Worm (Caenorhabditis elegans) whole organism, L4 larva: ENCODE measurements around the gene msra-1.

Source experiments
- F26F4.8 ChIP-seq: fragments of 200-800 bp; sonication (Bioruptor generic); conservative IDR thresholded peaks from 2 replicates; pipeline ENCODE4 v1.3.6; 2022; ENCODE audit warnings: missing genetic modification characterization, missing compliant biosample characterization
- F44E2.7 ChIP-seq: fragments of 200-800 bp; sonication (Bioruptor generic); IDR thresholded peaks from 2 replicates; pipeline ENCODE4 v2.1.2; 2022; ENCODE audit warnings: missing genetic modification characterization, missing compliant biosample characterization
- F49E8.2 ChIP-seq: sonication (generic microtip); optimal IDR thresholded peaks from 2 replicates; lab custom pipeline; 2016; ENCODE audit warnings: missing compliant biosample characterization, mild to moderate bottlenecking, missing genetic modification characterization, borderline replicate concordance
- Y48G9A.11 ChIP-seq: fragments of 200-800 bp; sonication (Bioruptor generic); IDR thresholded peaks from 2 replicates; pipeline ENCODE4 v1.3.6; 2022; ENCODE audit warnings: missing genetic modification reagents, missing genetic modification characterization, missing compliant biosample characterization
- Y75B8A.6 ChIP-seq: fragments of 200-800 bp; sonication (Bioruptor generic); IDR thresholded peaks from 2 replicates; pipeline ENCODE4 v1.3.6; 2022; ENCODE audit warnings: missing genetic modification reagents, missing genetic modification characterization, missing compliant biosample characterization
- aha-1 ChIP-seq: fragments of 150-350 bp; peaks from one replicate; lab custom pipeline; 2014; ENCODE audit warnings: missing biosample characterization, missing genetic modification characterization
- ceh-28 ChIP-seq: fragments of 150-350 bp; optimal IDR thresholded peaks from 2 replicates; lab custom pipeline; 2014; ENCODE audit warnings: missing biosample characterization, missing genetic modification reagents, missing genetic modification characterization
- cey-2 ChIP-seq: sonication (generic microtip); optimal IDR thresholded peaks from 3 replicates; lab custom pipeline; 2017; ENCODE audit warnings: missing genetic modification characterization, mild to moderate bottlenecking, missing compliant biosample characterization, antibody characterized with exemption, borderline replicate concordance; ENCODE audit not compliant: insufficient read depth
- ctbp-1 ChIP-seq: fragments of 200-800 bp; sonication (Bioruptor generic); IDR thresholded peaks from 2 replicates; pipeline ENCODE4 v1.3.6; 2022; ENCODE audit warnings: missing genetic modification reagents, missing genetic modification characterization, missing compliant biosample characterization
- daf-16 ChIP-seq, 3 experiments: sonication (generic microtip); optimal IDR thresholded peaks; 2 replicates each; lab custom pipeline; 2016 to 2017; ENCODE audit warnings: missing genetic modification characterization in 3 of 3, missing genetic modification reagents in 3 of 3, mild to moderate bottlenecking in 2 of 3, missing compliant biosample characterization in 2 of 3, missing biosample characterization in 1 of 3, moderate library complexity in 1 of 3
- daf-8 ChIP-seq: fragments of 200-800 bp; sonication (Bioruptor generic); IDR thresholded peaks from 2 replicates; pipeline ENCODE4 v1.3.6; 2022; ENCODE audit warnings: missing genetic modification characterization, missing compliant biosample characterization
- dmd-6 ChIP-seq: fragments of 200-800 bp; sonication (Bioruptor generic); IDR thresholded peaks from 2 replicates; pipeline ENCODE4 v1.3.6; 2022; ENCODE audit warnings: missing genetic modification reagents, missing genetic modification characterization, missing compliant biosample characterization
- dmd-8 ChIP-seq: fragments of 200-800 bp; sonication (Bioruptor generic); IDR thresholded peaks from 2 replicates; pipeline ENCODE4 v1.3.6; 2022; ENCODE audit warnings: missing genetic modification characterization, missing compliant biosample characterization
- dve-1 ChIP-seq: sonication (generic microtip); optimal IDR thresholded peaks from 2 replicates; lab custom pipeline; 2017; ENCODE audit warnings: antibody characterized with exemption, mild to moderate bottlenecking, missing genetic modification characterization, missing compliant biosample characterization; ENCODE audit not compliant: insufficient read depth
- egl-27 ChIP-seq: sonication (generic microtip); optimal IDR thresholded peaks from 3 replicates; lab custom pipeline; 2017; ENCODE audit warnings: missing biosample characterization, missing genetic modification reagents, missing genetic modification characterization
- egl-43 ChIP-seq: fragments of 200-800 bp; sonication (Bioruptor generic); IDR thresholded peaks from 2 replicates; pipeline ENCODE4 v1.3.6; 2022; ENCODE audit warnings: missing genetic modification reagents, missing genetic modification characterization, missing compliant biosample characterization
- gei-8 ChIP-seq: fragments of 200-800 bp; sonication (Bioruptor generic); optimal IDR thresholded peaks from 2 replicates; lab custom pipeline; 2018; ENCODE audit warnings: mild to moderate bottlenecking, missing genetic modification characterization, missing compliant biosample characterization
- hif-1 ChIP-seq, 2 experiments: sonication (generic microtip); optimal IDR thresholded peaks; 2 replicates each; lab custom pipeline; 2016 to 2017; ENCODE audit warnings: missing compliant biosample characterization in 2 of 2, missing genetic modification characterization in 2 of 2, missing genetic modification reagents in 2 of 2, missing genotype in 2 of 2, mild to moderate bottlenecking in 1 of 2
- hlh-11 ChIP-seq: fragments of 200-800 bp; sonication (Bioruptor generic); optimal IDR thresholded peaks from 2 replicates; lab custom pipeline; 2018; ENCODE audit warnings: mild to moderate bottlenecking, missing genetic modification characterization, missing compliant biosample characterization
- lim-7 ChIP-seq: fragments of 200-800 bp; sonication (Bioruptor generic); IDR thresholded peaks from 2 replicates; pipeline ENCODE4 v1.3.6; 2022; ENCODE audit warnings: missing genetic modification characterization, missing compliant biosample characterization
- lin-1 ChIP-seq: fragments of 200-800 bp; sonication (Bioruptor generic); IDR thresholded peaks from 2 replicates; pipeline ENCODE4 v1.3.6; 2022; ENCODE audit warnings: missing genetic modification reagents, missing genetic modification characterization, missing compliant biosample characterization
- lin-13 ChIP-seq: fragments of 150-350 bp; optimal IDR thresholded peaks from 2 replicates; lab custom pipeline; 2014; ENCODE audit warnings: missing biosample characterization, missing genetic modification reagents, missing genetic modification characterization
- lin-38 ChIP-seq: fragments of 200-800 bp; sonication (Bioruptor generic); IDR thresholded peaks from 2 replicates; pipeline ENCODE4 v1.3.6; 2022; ENCODE audit warnings: missing genetic modification reagents, missing genetic modification characterization, missing compliant biosample characterization
- lin-39 ChIP-seq: fragments of 150-350 bp; optimal IDR thresholded peaks from 2 replicates; lab custom pipeline; 2014; ENCODE audit warnings: missing biosample characterization, missing genetic modification reagents, missing genetic modification characterization
- lir-3 ChIP-seq: sonication (generic microtip); optimal IDR thresholded peaks from 2 replicates; lab custom pipeline; 2016; ENCODE audit warnings: mild to moderate bottlenecking, missing genetic modification characterization, missing compliant biosample characterization
- lsy-2 ChIP-seq, 2 experiments: fragments of 150-350 bp in 1 of 2; sonication (generic microtip) in 1 of 2; optimal IDR thresholded peaks; 2 replicates each; lab custom pipeline; 2014 to 2017; ENCODE audit warnings: missing biosample characterization in 2 of 2, missing genetic modification characterization in 2 of 2
- mdl-1 ChIP-seq, 2 experiments: fragments of 150-350 bp in 1 of 2; sonication (generic microtip) in 1 of 2; optimal IDR thresholded peaks; 2 replicates each; lab custom pipeline; 2014 to 2017; ENCODE audit warnings: missing biosample characterization in 2 of 2, missing genetic modification characterization in 2 of 2
- mdt-29 ChIP-seq: fragments of 200-800 bp; sonication (Bioruptor generic); IDR thresholded peaks from 2 replicates; pipeline ENCODE4 v1.3.6; 2022; ENCODE audit warnings: missing genetic modification reagents, missing genetic modification characterization, missing compliant biosample characterization
- mep-1 ChIP-seq: fragments of 150-350 bp; sonication (generic microtip); optimal IDR thresholded peaks from 3 replicates; lab custom pipeline; 2014; ENCODE audit warnings: missing biosample characterization, missing genetic modification characterization
- mes-2 ChIP-seq: sonication (generic microtip); optimal IDR thresholded peaks from 2 replicates; lab custom pipeline; 2016; ENCODE audit warnings: missing genotype, mild to moderate bottlenecking, missing genetic modification characterization, missing compliant biosample characterization; ENCODE audit not compliant: poor library complexity, severe bottlenecking
- mxl-3 ChIP-seq: fragments of 200-800 bp; sonication (Bioruptor generic); optimal IDR thresholded peaks from 2 replicates; lab custom pipeline; 2018; ENCODE audit warnings: mild to moderate bottlenecking, missing genetic modification characterization, missing compliant biosample characterization
- nhr-10 ChIP-seq: fragments of 150-350 bp; optimal IDR thresholded peaks from 2 replicates; lab custom pipeline; 2014; ENCODE audit warnings: missing biosample characterization, missing genetic modification characterization
- nhr-25 ChIP-seq: sonication (generic microtip); optimal IDR thresholded peaks from 2 replicates; lab custom pipeline; 2017; ENCODE audit warnings: missing genetic modification characterization, mild to moderate bottlenecking, missing compliant biosample characterization, antibody characterized with exemption, moderate library complexity, borderline replicate concordance; ENCODE audit not compliant: insufficient read depth
- nhr-28 ChIP-seq: fragments of 150-350 bp; optimal IDR thresholded peaks from 2 replicates; lab custom pipeline; 2014; ENCODE audit warnings: missing biosample characterization, missing genetic modification characterization
- nhr-48 ChIP-seq: sonication (generic microtip); optimal IDR thresholded peaks from 2 replicates; lab custom pipeline; 2016; ENCODE audit warnings: mild to moderate bottlenecking, missing genetic modification characterization, missing compliant biosample characterization
- php-3 ChIP-seq: fragments of 200-800 bp; sonication (Bioruptor generic); IDR thresholded peaks from 2 replicates; pipeline ENCODE4 v1.3.6; 2022; ENCODE audit warnings: missing genetic modification reagents, missing genetic modification characterization, missing compliant biosample characterization
- snpc-1.2 ChIP-seq: fragments of 200-800 bp; sonication (Bioruptor generic); IDR thresholded peaks from 2 replicates; pipeline ENCODE4 v1.3.6; 2022; ENCODE audit warnings: missing genetic modification reagents, missing genetic modification characterization, missing compliant biosample characterization
- spr-3 ChIP-seq: fragments of 200-800 bp; sonication (Bioruptor generic); optimal IDR thresholded peaks from 2 replicates; lab custom pipeline; 2018; ENCODE audit warnings: mild to moderate bottlenecking, missing genetic modification characterization, missing compliant biosample characterization
- unc-130 ChIP-seq: sonication (generic microtip); optimal IDR thresholded peaks from 2 replicates; lab custom pipeline; 2016; ENCODE audit warnings: missing genetic modification reagents, missing genetic modification characterization, missing compliant biosample characterization
- unc-62 ChIP-seq, 3 experiments: fragments of 150-350 bp in 1 of 3; sonication (generic microtip); optimal IDR thresholded peaks in 2 of 3; peaks in 1 of 3; 1 replicate in 1 of 3; 2 replicates in 2 of 3; lab custom pipeline; 2014 to 2017; ENCODE audit warnings: missing biosample characterization in 3 of 3, missing genetic modification characterization in 3 of 3, missing genetic modification reagents in 3 of 3, missing genotype in 1 of 3

Gene msra-1

DNA sequence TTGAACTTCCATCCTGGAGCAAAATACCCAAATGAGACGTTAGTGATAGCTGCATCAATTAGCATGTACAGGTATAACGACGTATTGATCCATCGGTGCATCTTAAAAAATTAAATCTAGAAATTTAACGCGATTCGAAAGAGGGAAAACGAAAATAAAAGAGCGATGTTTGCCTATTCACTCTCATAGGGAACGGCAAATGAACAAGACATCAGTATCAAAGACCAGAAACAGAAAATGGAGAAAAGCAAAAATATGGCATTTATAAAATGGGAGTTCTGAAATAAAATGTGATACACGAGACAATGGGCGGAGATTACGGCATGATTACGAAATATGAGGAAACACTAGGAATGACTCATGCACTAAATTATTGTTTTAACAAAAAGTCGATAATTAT is 7.5 kb downstream of the msra-1 start, which contains the start of gene haf-2:
TSS of gene haf-2 (minus strand) at position 101 of the 400 bp plus-strand sequence.
- TF ChIP-seq hif-1 (tag; optimal IDR thresholded peaks at IDR 0.05; lab: Kevin White, UChicago): no peak
- TF ChIP-seq nhr-25 (tag; lab: Kevin White, UChicago): no peak
- no peak for TF ChIP-seq Y75B8A.6
- no peak for TF ChIP-seq mxl-3
- TF ChIP-seq unc-62 (GFP tag; optimal IDR thresholded peaks at IDR 0.05 in 1 of 2; lab: Kevin White, UChicago): peak in 1 of 2 experiments; percentile 51
- no peak for TF ChIP-seq unc-62 (tag; optimal IDR thresholded peaks at IDR 0.05; lab: Kevin White, UChicago)
- no peak for TF ChIP-seq snpc-1.2 (GFP tag; lab: Robert Waterston, UW)
- TF ChIP-seq dmd-6: no peak
- TF ChIP-seq, all 104 proteins: peak for 1

DNA sequence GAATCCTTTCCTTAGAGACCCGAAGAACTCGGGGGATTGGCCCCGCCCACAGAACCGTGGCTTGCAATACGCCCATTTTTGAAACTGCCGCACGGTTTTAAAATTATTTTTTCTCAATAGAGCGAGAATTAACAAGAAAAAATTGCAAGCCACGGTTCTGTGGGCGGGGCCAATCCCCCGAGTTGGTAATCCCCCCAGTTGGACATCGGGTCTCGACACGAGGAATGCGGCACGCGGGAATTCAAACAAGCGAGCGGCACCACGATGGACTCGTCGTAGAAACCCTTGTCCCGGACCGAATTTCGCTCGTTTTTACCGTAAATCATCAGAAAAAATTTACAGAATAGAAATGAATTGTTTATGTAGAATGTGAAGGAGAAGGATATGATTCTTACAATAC is 10.8 kb downstream of the msra-1 start:
- no peak for TF ChIP-seq cey-2 (tag; lab: Kevin White, UChicago)
- no peak for TF ChIP-seq nhr-25 (tag; lab: Kevin White, UChicago)
- TF ChIP-seq lim-7 (GFP tag; lab: Robert Waterston, UW): peak; percentile 52; the same call in 1 of the 2 replicates
- no peak for TF ChIP-seq spr-3
- peak; percentile 15 for TF ChIP-seq mes-2 (tag; lab: Kevin White, UChicago)
- no peak for TF ChIP-seq mdt-29 (GFP tag; lab: Robert Waterston, UW)
- peak; percentile 55 for TF ChIP-seq unc-130 (GFP tag; lab: Kevin White, UChicago)
- peak; percentile 91 for TF ChIP-seq Y48G9A.11
- TF ChIP-seq egl-43 (GFP tag; lab: Robert Waterston, UW): peak; percentile 58; the same call in 1 of the 2 replicates
- TF ChIP-seq F49E8.2 (tag; lab: Kevin White, UChicago): peak; percentile 57
- TF ChIP-seq php-3 (GFP tag; lab: Robert Waterston, UW): 0 out of 2 replicates have a peak, but pooled peaks have one; percentile 50
- TF ChIP-seq lin-38 (GFP tag; lab: Robert Waterston, UW): peak; percentile 69
- TF ChIP-seq snpc-1.2 (GFP tag; lab: Robert Waterston, UW): peak; percentile 48; the same call in 1 of the 2 replicates
- TF ChIP-seq dmd-8: 0 out of 2 replicates have a peak, but pooled peaks have one; percentile 54
- no peak for TF ChIP-seq daf-8
- no peak for TF ChIP-seq gei-8 (GFP tag; lab: Kevin White, UChicago)

DNA sequence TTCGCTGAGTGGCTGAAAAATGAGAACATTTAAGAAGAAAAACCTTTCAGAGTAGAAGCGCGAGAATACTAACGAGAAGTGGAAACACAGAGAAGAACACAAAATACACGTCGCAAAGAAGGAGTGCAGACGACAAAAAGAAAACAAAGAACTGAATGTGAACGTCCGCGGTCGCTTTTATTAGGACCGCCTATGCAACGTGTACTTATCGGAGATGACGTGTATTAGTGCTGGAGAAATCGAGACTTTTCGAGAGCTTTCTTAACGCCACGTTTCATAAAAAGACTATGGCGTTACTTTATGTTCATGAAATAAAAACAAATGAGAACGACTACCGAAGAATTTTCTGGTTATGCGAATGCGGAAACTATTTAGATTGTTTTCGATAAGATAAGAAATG is 11.3 kb downstream of the msra-1 start, which contains the start of gene hsp-4:
TSS of gene hsp-4 (minus strand) at position 139 of the 400 bp plus-strand sequence.
- no peak for TF ChIP-seq ctbp-1 (GFP tag; lab: Robert Waterston, UW)
- no peak for TF ChIP-seq lin-39
- TF ChIP-seq mep-1: peak; percentile 25
- TF ChIP-seq lin-1 (GFP tag; lab: Robert Waterston, UW): no peak
- TF ChIP-seq lir-3 (tag; lab: Kevin White, UChicago): no peak
- peak; percentile 23 for TF ChIP-seq nhr-28 (tag; lab: Kevin White, UChicago)
- no peak for TF ChIP-seq lin-13
- no peak for TF ChIP-seq nhr-10 (tag; lab: Kevin White, UChicago)
- peak; percentile 31 for TF ChIP-seq nhr-48 (tag; lab: Kevin White, UChicago)
- peak; percentile 7 for TF ChIP-seq dve-1
- peak; percentile 41 for TF ChIP-seq hlh-11 (tag; lab: Kevin White, UChicago)
- no peak for TF ChIP-seq egl-27 (tag; lab: Kevin White, UChicago)
- TF ChIP-seq F44E2.7 (GFP tag; lab: Robert Waterston, UW): no peak
- peak; percentile 60 for TF ChIP-seq aha-1
- no peak for TF ChIP-seq F26F4.8 (GFP tag; lab: Robert Waterston, UW)
- peak in 1 of 2 experiments; percentile 45 for TF ChIP-seq lsy-2 (tag; optimal IDR thresholded peaks at IDR 0.05; lab: Kevin White, UChicago)
- TF ChIP-seq ceh-28 (tag; lab: Kevin White, UChicago): no peak
- no peak for TF ChIP-seq daf-16 (GFP tag; optimal IDR thresholded peaks at IDR 0.05; lab: Kevin White, UChicago)
- TF ChIP-seq daf-16 (tag; optimal IDR thresholded peaks at IDR 0.05; lab: Kevin White, UChicago): peak; percentile 20
- TF ChIP-seq mdl-1 (tag; optimal IDR thresholded peaks at IDR 0.05; lab: Kevin White, UChicago): peak in 1 of 2 experiments; percentile 27
